Fruit fly (Drosophila melanogaster) whole organism, embryonic: ENCODE data around the gene RluA-1.

Source experiments
- Bgb ChIP-seq: fragments of 200-800 bp; sonication (Bioruptor generic); IDR thresholded peaks from 2 replicates; pipeline ENCODE4 v1.3.6; 2022; ENCODE audit warnings: missing biosample characterization, missing genetic modification characterization; ENCODE audit not compliant: partially characterized antibody
- CG10147 ChIP-seq: fragments of 200-800 bp; sonication (Bioruptor generic); optimal IDR thresholded peaks from 2 replicates; lab custom pipeline; 2019; ENCODE audit warnings: missing biosample characterization, mild to moderate bottlenecking, missing genetic modification characterization, moderate library complexity
- CG10565 ChIP-seq: fragments of 200-800 bp; sonication (Bioruptor generic); optimal IDR thresholded peaks from 3 replicates; lab custom pipeline; 2016; ENCODE audit warnings: missing biosample characterization, mild to moderate bottlenecking, missing genetic modification characterization
- CG12071 ChIP-seq: fragments of 200-800 bp; sonication (Bioruptor generic); optimal IDR thresholded peaks from 3 replicates; lab custom pipeline; 2018; ENCODE audit warnings: missing biosample characterization, mild to moderate bottlenecking, missing genetic modification characterization
- CG13123 ChIP-seq: fragments of 200-800 bp; sonication (Bioruptor generic); optimal IDR thresholded peaks from 2 replicates; lab custom pipeline; 2016; ENCODE audit warnings: missing biosample characterization, missing genetic modification characterization
- CG13775 ChIP-seq: fragments of 200-800 bp; sonication (Bioruptor generic); optimal IDR thresholded peaks from 3 replicates; lab custom pipeline; 2017; ENCODE audit warnings: missing biosample characterization, mild to moderate bottlenecking, missing genetic modification characterization
- CG14050 ChIP-seq: fragments of 200-800 bp; sonication (Bioruptor generic); IDR thresholded peaks from 3 replicates; pipeline ENCODE4 v1.3.6; 2022; ENCODE audit warnings: missing biosample characterization, missing genetic modification characterization
- CG15601 ChIP-seq: fragments of 200-800 bp; sonication (Bioruptor generic); optimal IDR thresholded peaks from 3 replicates; lab custom pipeline; 2019; ENCODE audit warnings: missing biosample characterization, mild to moderate bottlenecking, missing genetic modification characterization, moderate library complexity
- CG17186 ChIP-seq: fragments of 200-800 bp; sonication (Bioruptor generic); optimal IDR thresholded peaks from 3 replicates; lab custom pipeline; 2017; ENCODE audit warnings: missing biosample characterization, missing genetic modification reagents, missing genetic modification characterization
- CG18476 ChIP-seq: fragments of 200-800 bp; sonication (Bioruptor generic); optimal IDR thresholded peaks from 2 replicates; lab custom pipeline; 2016; ENCODE audit warnings: missing biosample characterization, mild to moderate bottlenecking, missing genetic modification characterization
- CG34422 ChIP-seq: fragments of 200-800 bp; sonication (Bioruptor generic); IDR thresholded peaks from 3 replicates; pipeline ENCODE4 v1.3.6; 2022; ENCODE audit warnings: missing biosample characterization, missing genetic modification characterization
- CG5953 ChIP-seq: fragments of 200-800 bp; sonication (Bioruptor generic); IDR thresholded peaks from 2 replicates; pipeline ENCODE4 v1.3.6; 2022; ENCODE audit warnings: missing biosample characterization, missing genetic modification characterization
- CG6813 ChIP-seq: fragments of 200-800 bp; sonication (Bioruptor generic); optimal IDR thresholded peaks from 2 replicates; lab custom pipeline; 2017; ENCODE audit warnings: missing biosample characterization, missing genetic modification characterization, mild to moderate bottlenecking, moderate library complexity, missing genetic modification reagents
- CG7786 ChIP-seq: fragments of 200-800 bp; sonication (Bioruptor generic); optimal IDR thresholded peaks from 2 replicates; lab custom pipeline; 2016; ENCODE audit warnings: missing biosample characterization, missing genetic modification characterization
- CG8281 ChIP-seq: fragments of 200-800 bp; sonication (Bioruptor generic); optimal IDR thresholded peaks from 2 replicates; lab custom pipeline; 2018; ENCODE audit warnings: missing biosample characterization, mild to moderate bottlenecking, missing genetic modification characterization, moderate library complexity
- CG8359 ChIP-seq: fragments of 200-800 bp; sonication (Bioruptor generic); optimal IDR thresholded peaks from 2 replicates; lab custom pipeline; 2017; ENCODE audit warnings: missing biosample characterization, mild to moderate bottlenecking, missing genetic modification characterization, borderline replicate concordance
- CG8924 ChIP-seq: fragments of 200-800 bp; optimal IDR thresholded peaks from 3 replicates; lab custom pipeline; 2019; ENCODE audit warnings: missing biosample characterization, mild to moderate bottlenecking, missing genetic modification characterization, moderate library complexity
- Hmx ChIP-seq: fragments of 200-800 bp; sonication (Bioruptor generic); optimal IDR thresholded peaks from 2 replicates; lab custom pipeline; 2016; ENCODE audit warnings: missing biosample characterization, missing genetic modification characterization
- Hr39 ChIP-seq: fragments of >200 bp; optimal IDR thresholded peaks from 2 replicates; lab custom pipeline; 2017
- Lhr ChIP-seq: fragments of 200-800 bp; sonication (Bioruptor generic); optimal IDR thresholded peaks from 3 replicates; lab custom pipeline; 2017; ENCODE audit warnings: mild to moderate bottlenecking, missing biosample characterization, missing genetic modification reagents, missing genetic modification characterization
- Mes4 ChIP-seq: fragments of 200-800 bp; sonication (Bioruptor generic); optimal IDR thresholded peaks from 2 replicates; lab custom pipeline; 2016; ENCODE audit warnings: missing biosample characterization, missing genetic modification characterization
- Nf-YC ChIP-seq: fragments of 200-800 bp; optimal IDR thresholded peaks from 3 replicates; lab custom pipeline; 2019; ENCODE audit warnings: missing biosample characterization, mild to moderate bottlenecking, missing genetic modification characterization, moderate library complexity
- Pdp1 ChIP-seq, 2 experiments: fragments of 200-800 bp; sonication (Bioruptor generic); optimal IDR thresholded peaks; 3 replicates each; lab custom pipeline; 2016; ENCODE audit warnings: missing biosample characterization in 2 of 2, missing genetic modification characterization in 2 of 2, mild to moderate bottlenecking in 1 of 2, moderate library complexity in 1 of 2
- Sox102F ChIP-seq: fragments of 200-800 bp; sonication (Bioruptor generic); optimal IDR thresholded peaks from 2 replicates; lab custom pipeline; 2018; ENCODE audit warnings: missing biosample characterization, mild to moderate bottlenecking, missing genetic modification characterization, moderate library complexity
- Spps ChIP-seq: fragments of 200-800 bp; sonication (Bioruptor generic); optimal IDR thresholded peaks from 2 replicates; lab custom pipeline; 2018; ENCODE audit warnings: missing biosample characterization, mild to moderate bottlenecking, missing genetic modification characterization
- Sry-β ChIP-seq: fragments of 200-800 bp; sonication (Bioruptor generic); optimal IDR thresholded peaks from 2 replicates; lab custom pipeline; 2018; ENCODE audit warnings: missing biosample characterization, mild to moderate bottlenecking, missing genetic modification characterization, moderate library complexity
- Stat92E ChIP-seq, 3 experiments: fragments of >200 bp in 2 of 3; fragments of 200-800 bp in 1 of 3; sonication (Bioruptor generic) in 1 of 3; optimal IDR thresholded peaks; 2 replicates each; lab custom pipeline; 2017 to 2019; ENCODE audit warnings: missing biosample characterization in 3 of 3, missing genetic modification characterization in 3 of 3, mild to moderate bottlenecking in 1 of 3, moderate library complexity in 1 of 3
- Xrp1 ChIP-seq: fragments of 200-800 bp; sonication (Bioruptor generic); IDR thresholded peaks from 2 replicates; pipeline ENCODE4 v1.3.6; 2022; ENCODE audit warnings: missing biosample characterization, missing genetic modification characterization
- ac ChIP-seq: fragments of 200-800 bp; sonication (Bioruptor generic); optimal IDR thresholded peaks from 3 replicates; lab custom pipeline; 2017; ENCODE audit warnings: missing biosample characterization, mild to moderate bottlenecking, missing genetic modification characterization
- bowl ChIP-seq: fragments of 200-800 bp; sonication (Bioruptor generic); IDR thresholded peaks from 2 replicates; pipeline ENCODE4 v1.3.6; 2022; ENCODE audit warnings: missing biosample characterization, missing genetic modification characterization
- br ChIP-seq: fragments of >200 bp; optimal IDR thresholded peaks from 2 replicates; lab custom pipeline; 2017
- cas ChIP-seq: fragments of 200-800 bp; sonication (Bioruptor generic); IDR thresholded peaks from 2 replicates; pipeline ENCODE4 v1.3.6; 2022; ENCODE audit warnings: missing biosample characterization, missing genetic modification characterization
- croc ChIP-seq: fragments of 200-800 bp; sonication (Bioruptor generic); conservative IDR thresholded peaks from 3 replicates; pipeline ENCODE4 v1.3.6; 2022; ENCODE audit warnings: missing biosample characterization, missing genetic modification characterization
- cwo ChIP-seq: fragments of 200-800 bp; sonication (Bioruptor generic); optimal IDR thresholded peaks from 3 replicates; lab custom pipeline; 2017; ENCODE audit warnings: missing biosample characterization, missing genetic modification characterization, mild to moderate bottlenecking, moderate library complexity, missing genetic modification reagents
- da ChIP-seq: fragments of 200-800 bp; sonication (Bioruptor generic); optimal IDR thresholded peaks from 2 replicates; lab custom pipeline; 2016; ENCODE audit warnings: missing biosample characterization, missing genetic modification characterization
- dmrt11E ChIP-seq: fragments of 200-800 bp; sonication (Bioruptor generic); optimal IDR thresholded peaks from 3 replicates; lab custom pipeline; 2018; ENCODE audit warnings: missing biosample characterization, mild to moderate bottlenecking, missing genetic modification characterization, moderate library complexity
- dysf ChIP-seq: fragments of 200-800 bp; sonication (Bioruptor generic); IDR thresholded peaks from 3 replicates; pipeline ENCODE4 v1.3.6; 2022; ENCODE audit warnings: missing biosample characterization, missing genetic modification characterization
- fd102C ChIP-seq: fragments of 200-800 bp; sonication (Bioruptor generic); optimal IDR thresholded peaks from 2 replicates; lab custom pipeline; 2018; ENCODE audit warnings: missing biosample characterization, mild to moderate bottlenecking, missing genetic modification characterization, moderate library complexity
- fd3F ChIP-seq: fragments of 200-800 bp; sonication (Bioruptor generic); optimal IDR thresholded peaks from 2 replicates; lab custom pipeline; 2018; ENCODE audit warnings: missing biosample characterization, mild to moderate bottlenecking, missing genetic modification characterization, moderate library complexity
- grn ChIP-seq: fragments of 200-800 bp; sonication (Bioruptor generic); optimal IDR thresholded peaks from 3 replicates; lab custom pipeline; 2017; ENCODE audit warnings: missing biosample characterization, missing genetic modification characterization
- ham ChIP-seq: fragments of 200-800 bp; sonication (Bioruptor generic); IDR thresholded peaks from 2 replicates; pipeline ENCODE4 v1.3.6; 2022; ENCODE audit warnings: missing biosample characterization, missing genetic modification characterization
- hb ChIP-seq: fragments of 200-800 bp; sonication (Bioruptor generic); IDR thresholded peaks from 3 replicates; pipeline ENCODE4 v1.3.6; 2022; ENCODE audit warnings: missing biosample characterization, missing genetic modification characterization; ENCODE audit not compliant: partially characterized antibody
- hbn ChIP-seq: fragments of 200-800 bp; sonication (Bioruptor generic); IDR thresholded peaks from 2 replicates; pipeline ENCODE4 v1.3.6; 2022; ENCODE audit warnings: missing biosample characterization, missing genetic modification characterization; ENCODE audit not compliant: partially characterized antibody
- her ChIP-seq: fragments of 200-800 bp; sonication (Bioruptor generic); optimal IDR thresholded peaks from 2 replicates; lab custom pipeline; 2016; ENCODE audit warnings: missing biosample characterization, missing genetic modification characterization
- knrl ChIP-seq: fragments of 200-800 bp; sonication (Bioruptor generic); IDR thresholded peaks from 3 replicates; pipeline ENCODE4 v1.3.6; 2022; ENCODE audit warnings: missing biosample characterization, missing genetic modification characterization; ENCODE audit not compliant: partially characterized antibody
- maf-S ChIP-seq: fragments of 200-800 bp; sonication (Bioruptor generic); optimal IDR thresholded peaks from 2 replicates; lab custom pipeline; 2016; ENCODE audit warnings: missing biosample characterization, missing genetic modification characterization
- p53 ChIP-seq: fragments of 200-800 bp; sonication (Bioruptor generic); optimal IDR thresholded peaks from 2 replicates; lab custom pipeline; 2016; ENCODE audit warnings: missing biosample characterization, missing genetic modification characterization
- pnt ChIP-seq: fragments of 200-800 bp; sonication (Bioruptor generic); optimal IDR thresholded peaks from 3 replicates; lab custom pipeline; 2016; ENCODE audit warnings: missing biosample characterization, missing genetic modification characterization
- shn ChIP-seq: fragments of 200-800 bp; sonication (Bioruptor generic); optimal IDR thresholded peaks from 3 replicates; lab custom pipeline; 2016; ENCODE audit warnings: missing biosample characterization, missing genetic modification characterization
- sr ChIP-seq: fragments of 200-800 bp; sonication (Bioruptor generic); IDR thresholded peaks from 3 replicates; pipeline ENCODE4 v1.3.6; 2022; ENCODE audit warnings: missing biosample characterization, missing genetic modification characterization
- trem ChIP-seq: fragments of 200-800 bp; optimal IDR thresholded peaks from 3 replicates; lab custom pipeline; 2019; ENCODE audit warnings: missing biosample characterization, mild to moderate bottlenecking, missing genetic modification characterization, moderate library complexity

The RluA-1 gene

DNA sequence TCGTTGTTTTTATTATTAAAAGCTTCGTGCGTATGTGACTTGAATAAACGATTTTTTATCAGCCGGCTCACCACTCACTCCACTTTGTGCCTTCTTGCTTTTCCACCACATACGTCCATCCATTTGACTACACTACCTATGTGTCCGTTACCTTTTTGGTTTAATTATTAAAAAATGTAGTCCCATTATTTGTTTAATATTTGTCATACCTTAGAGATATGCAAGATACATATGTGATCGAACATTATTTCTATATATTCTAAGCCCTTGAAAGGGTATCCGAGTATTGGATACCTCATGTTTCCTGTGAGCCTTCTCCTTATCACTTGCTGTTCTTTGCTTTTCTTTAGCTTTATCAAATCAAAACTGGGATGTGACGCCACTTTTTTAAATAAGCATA lies 45.1 kb upstream of the RluA-1 start (continued):
- TF ChIP-seq hbn (GFP tag; lab: Robert Waterston, UW) (no peak), CG10147 (peak; percentile 45), fd3F (GFP tag; lab: Kevin White, UChicago) (peak; percentile 26), Stat92E (GFP tag; optimal IDR thresholded peaks at IDR 0.05; lab: Kevin White, UChicago) (no peak), croc (GFP tag; lab: Robert Waterston, UW) (no peak), cwo (GFP tag; lab: Kevin White, UChicago) (peak; percentile 64), Sry-β (GFP tag; lab: Kevin White, UChicago) (no peak), hb (GFP tag; lab: Robert Waterston, UW) (no peak), ac (GFP tag; lab: Kevin White, UChicago) (no peak), CG10565 (GFP tag; lab: Kevin White, UChicago) (no peak), CG15601 (tag; lab: Kevin White, UChicago) (no peak), Hr39 (lab: Kevin White, UChicago) (no peak), CG13123 (GFP tag; lab: Kevin White, UChicago) (no peak), CG12071 (GFP tag; lab: Kevin White, UChicago) (peak; percentile 47), dmrt11E (tag; lab: Kevin White, UChicago) (no peak), Bgb (GFP tag; lab: Robert Waterston, UW) (no peak), trem (tag; lab: Kevin White, UChicago) (no peak), grn (GFP tag; lab: Kevin White, UChicago) (peak; percentile 24), sr (no peak), cas (GFP tag; lab: Robert Waterston, UW) (no peak), Mes4 (GFP tag; lab: Kevin White, UChicago) (no peak), CG5953 (GFP tag; lab: Robert Waterston, UW) (0 out of 2 replicates have a peak, but pooled peaks have one; percentile 26), CG8359 (GFP tag; lab: Kevin White, UChicago) (peak; percentile 14), CG8924 (tag; lab: Kevin White, UChicago) (peak; percentile 64), bowl (GFP tag; lab: Robert Waterston, UW) (peak; percentile 61), br (no peak), shn (GFP tag; lab: Kevin White, UChicago) (no peak), pnt (GFP tag; lab: Kevin White, UChicago) (peak; percentile 34), da (GFP tag; lab: Kevin White, UChicago) (no peak), Sox102F (GFP tag; lab: Kevin White, UChicago) (peak; percentile 63), ham (no peak), knrl (GFP tag; lab: Robert Waterston, UW) (no peak), CG14050 (peak; percentile 58), Pdp1 (GFP tag; optimal IDR thresholded peaks at IDR 0.05; lab: Kevin White, UChicago) (peak; percentile 21 to 37), fd102C (GFP tag; lab: Kevin White, UChicago) (no peak), Hmx (GFP tag; lab: Kevin White, UChicago) (no peak), CG7786 (GFP tag; lab: Kevin White, UChicago) (peak; percentile 10), Nf-YC (tag; lab: Kevin White, UChicago) (no peak), dysf (GFP tag; lab: Robert Waterston, UW) (peak; percentile 82), CG13775 (GFP tag; lab: Kevin White, UChicago) (no peak), maf-S (GFP tag; lab: Kevin White, UChicago) (peak; percentile 16), p53 (no peak), CG34422 (GFP tag; lab: Robert Waterston, UW) (peak; percentile 78), her (no peak), Xrp1 (GFP tag; lab: Robert Waterston, UW) (peak; percentile 74), CG18476 (GFP tag; lab: Kevin White, UChicago) (peak; percentile 44), CG17186 (GFP tag; lab: Kevin White, UChicago) (no peak), Spps (tag; lab: Kevin White, UChicago) (no peak), CG8281 (tag; lab: Kevin White, UChicago) (peak; percentile 15), Lhr (GFP tag; lab: Kevin White, UChicago) (no peak), CG6813 (peak; percentile 30)
